Worm (Caenorhabditis elegans): ENCODE measurements around the gene gcy-13.

ce11 chrV:12361644-12362043, 7.7 kb downstream of the gcy-13 start, which contains the start of gene fipr-1:
- TF ChIP-seq unc-62 (GFP tag; optimal IDR thresholded peaks at IDR 0.05) (no peak), nhr-76 (tag; optimal IDR thresholded peaks at IDR 0.05) (no peak), pha-4 (tag; optimal IDR thresholded peaks at IDR 0.05) (no peak), unc-39 (tag; optimal IDR thresholded peaks at IDR 0.05) (no peak), nhr-43 (tag; optimal IDR thresholded peaks at IDR 0.05; ENCODE audit: poor library complexity, severe bottlenecking) (no peak), elt-2 (tag; optimal IDR thresholded peaks at IDR 0.05) (no peak), nhr-237 (tag; optimal IDR thresholded peaks at IDR 0.05) (no peak), aly-2 (tag; optimal IDR thresholded peaks at IDR 0.05) (no peak), nhr-28 (tag; optimal IDR thresholded peaks at IDR 0.05) (no peak)
